Fruit fly (Drosophila melanogaster): Measurements from ENCODE around the gene msn.

dm6 chr3L:2578315-2578714, 8.0 kb downstream of the msn start:
- TF ChIP-seq usp (GFP tag; optimal IDR thresholded peaks at IDR 0.05) (no peak), psq (optimal IDR thresholded peaks at IDR 0.05) (no peak), pan (optimal IDR thresholded peaks at IDR 0.05) (no peak), Dll (optimal IDR thresholded peaks at IDR 0.05) (no peak), CG8478 (optimal IDR thresholded peaks at IDR 0.05) (no peak)

All from whole organism.